Worm (Caenorhabditis elegans) whole organism, L1 larva: Measurements from ENCODE around the gene fbxa-166.

Experiments
- Y116A8C.19 ChIP-seq: sonication (generic microtip); optimal IDR thresholded peaks from 2 replicates; lab custom pipeline; 2016; ENCODE audit warnings: missing compliant biosample characterization, missing genetic modification characterization, borderline replicate concordance
- ceh-82 ChIP-seq, 3 experiments: fragments of 150-350 bp in 1 of 3; sonication (generic microtip) in 2 of 3; optimal IDR thresholded peaks; 2 replicates each; lab custom pipeline; 2014 to 2017; ENCODE audit warnings: missing biosample characterization in 3 of 3, missing genetic modification characterization in 3 of 3
- ces-1 ChIP-seq: fragments of 150-350 bp; optimal IDR thresholded peaks from 2 replicates; lab custom pipeline; 2014; ENCODE audit warnings: missing biosample characterization, missing genetic modification reagents, missing genetic modification characterization
- lin-13 ChIP-seq: fragments of 150-350 bp; optimal IDR thresholded peaks from 2 replicates; lab custom pipeline; 2014; ENCODE audit warnings: missing biosample characterization, missing genetic modification reagents, missing genetic modification characterization
- mdl-1 ChIP-seq, 2 experiments: fragments of 150-350 bp; optimal IDR thresholded peaks; 2 replicates each; lab custom pipeline; 2014 to 2017; ENCODE audit warnings: missing biosample characterization in 2 of 2, missing genetic modification characterization in 2 of 2, inconsistent platforms in 1 of 2
- nhr-11 ChIP-seq: fragments of 150-350 bp; optimal IDR thresholded peaks from 2 replicates; lab custom pipeline; 2014; ENCODE audit warnings: missing biosample characterization, missing genetic modification characterization
- snpc-4 ChIP-seq: fragments of 150-350 bp; optimal IDR thresholded peaks from 2 replicates; lab custom pipeline; 2014; ENCODE audit warnings: missing biosample characterization, missing genetic modification characterization
- tbx-2 ChIP-seq: sonication (generic microtip); optimal IDR thresholded peaks from 2 replicates; lab custom pipeline; 2016; ENCODE audit warnings: missing genetic modification characterization, missing compliant biosample characterization

ce11 chrII:1618948-1619347 is at the start of gene fbxa-166:
- no peak for TF ChIP-seq Y116A8C.19 (tag; lab: Kevin White, UChicago)
- TF ChIP-seq ceh-82 (tag; optimal IDR thresholded peaks at IDR 0.05; lab: Kevin White, UChicago): no peak
- TF ChIP-seq lin-13 (GFP tag; lab: Kevin White, UChicago): no peak
- no peak for TF ChIP-seq snpc-4 (tag; lab: Kevin White, UChicago)
- TF ChIP-seq ces-1 (GFP tag; lab: Kevin White, UChicago): no peak
- no peak for TF ChIP-seq mdl-1 (tag; optimal IDR thresholded peaks at IDR 0.05; lab: Kevin White, UChicago)
- TF ChIP-seq nhr-11: no peak
- no peak for TF ChIP-seq tbx-2 (tag; lab: Kevin White, UChicago)
